Worm (Caenorhabditis elegans) whole organism, L3 larva: ENCODE data around the gene F36G3.3.
A peak's percentile ranks its signal among the peaks of the same experiment; 100 is the strongest.

ENCODE experiments used
- ZK546.5 ChIP-seq: sonication (generic microtip); optimal IDR thresholded peaks from 2 replicates; lab custom pipeline; 2017; ENCODE audit warnings: missing biosample characterization, missing genetic modification characterization
- aly-2 ChIP-seq: fragments of 150-350 bp; optimal IDR thresholded peaks from 2 replicates; lab custom pipeline; 2014; ENCODE audit warnings: missing biosample characterization, missing genetic modification characterization
- ama-1 ChIP-seq: fragments of 150-350 bp; optimal IDR thresholded peaks from 2 replicates; lab custom pipeline; 2018
- ceh-16 ChIP-seq: sonication (generic microtip); optimal IDR thresholded peaks from 2 replicates; lab custom pipeline; 2017; ENCODE audit warnings: missing biosample characterization, missing genetic modification characterization
- ceh-82 ChIP-seq: fragments of 150-350 bp; optimal IDR thresholded peaks from 2 replicates; lab custom pipeline; 2014; ENCODE audit warnings: missing biosample characterization, missing genetic modification characterization
- ceh-9 ChIP-seq: sonication (generic microtip); optimal IDR thresholded peaks from 2 replicates; lab custom pipeline; 2018; ENCODE audit warnings: missing biosample characterization, missing genetic modification characterization
- daf-12 ChIP-seq: fragments of 150-350 bp; optimal IDR thresholded peaks from 2 replicates; lab custom pipeline; 2014; ENCODE audit warnings: missing biosample characterization, missing genetic modification reagents, missing genetic modification characterization
- egl-27 ChIP-seq: sonication (generic microtip); optimal IDR thresholded peaks from 4 replicates; lab custom pipeline; 2017; ENCODE audit warnings: missing biosample characterization, missing genetic modification reagents, missing genetic modification characterization
- egl-5 ChIP-seq: fragments of 150-350 bp; optimal IDR thresholded peaks from 2 replicates; lab custom pipeline; 2017; ENCODE audit warnings: missing biosample characterization, missing genetic modification reagents, missing genetic modification characterization, inconsistent platforms
- elt-2 ChIP-seq: sonication (generic microtip); optimal IDR thresholded peaks from 2 replicates; lab custom pipeline; 2016; ENCODE audit warnings: missing genetic modification reagents, mild to moderate bottlenecking, missing genetic modification characterization, missing compliant biosample characterization
- elt-3 ChIP-seq, 3 experiments: fragments of 150-350 bp in 1 of 3; sonication (generic microtip) in 2 of 3; optimal IDR thresholded peaks; 2 replicates in 2 of 3; 4 replicates in 1 of 3; lab custom pipeline; 2014 to 2017; ENCODE audit warnings: missing biosample characterization in 3 of 3, missing genetic modification characterization in 3 of 3
- eor-1 ChIP-seq, 2 experiments: fragments of 150-350 bp; optimal IDR thresholded peaks; 2 replicates each; lab custom pipeline; 2014 to 2018; ENCODE audit warnings: missing biosample characterization in 2 of 2, missing genetic modification characterization in 2 of 2
- fkh-10 ChIP-seq: sonication (generic microtip); optimal IDR thresholded peaks from 2 replicates; lab custom pipeline; 2017; ENCODE audit warnings: missing biosample characterization, missing genetic modification reagents, missing genetic modification characterization
- fkh-2 ChIP-seq: fragments of 150-350 bp; optimal IDR thresholded peaks from 2 replicates; lab custom pipeline; 2014; ENCODE audit warnings: missing biosample characterization, missing genetic modification reagents, missing genetic modification characterization
- fos-1 ChIP-seq: fragments of 150-350 bp; optimal IDR thresholded peaks from 2 replicates; lab custom pipeline; 2014; ENCODE audit warnings: missing biosample characterization, missing genetic modification characterization
- hmg-11 ChIP-seq: sonication (generic microtip); optimal IDR thresholded peaks from 2 replicates; lab custom pipeline; 2016; ENCODE audit warnings: missing genetic modification characterization, missing compliant biosample characterization
- jun-1 ChIP-seq: fragments of 150-350 bp; optimal IDR thresholded peaks from 2 replicates; lab custom pipeline; 2014; ENCODE audit warnings: missing biosample characterization, missing genetic modification reagents, missing genetic modification characterization
- lin-15B ChIP-seq: fragments of 150-350 bp; optimal IDR thresholded peaks from 2 replicates; lab custom pipeline; 2014; ENCODE audit warnings: missing biosample characterization, missing genetic modification characterization
- lin-39 ChIP-seq: fragments of 150-350 bp; optimal IDR thresholded peaks from 2 replicates; lab custom pipeline; 2018; ENCODE audit warnings: missing biosample characterization, missing genetic modification reagents, missing genetic modification characterization
- lsy-12 ChIP-seq: sonication (generic microtip); optimal IDR thresholded peaks from 2 replicates; lab custom pipeline; 2016; ENCODE audit warnings: mild to moderate bottlenecking, missing genetic modification characterization, missing compliant biosample characterization
- mdl-1 ChIP-seq: fragments of 150-350 bp; optimal IDR thresholded peaks from 2 replicates; lab custom pipeline; 2014; ENCODE audit warnings: missing biosample characterization, missing genetic modification characterization
- mml-1 ChIP-seq: fragments of 150-350 bp; sonication (generic microtip); optimal IDR thresholded peaks from 3 replicates; lab custom pipeline; 2014; ENCODE audit warnings: missing biosample characterization, missing genetic modification characterization
- nfya-1 ChIP-seq: sonication (generic microtip); optimal IDR thresholded peaks from 2 replicates; lab custom pipeline; 2017; ENCODE audit warnings: missing genetic modification characterization, mild to moderate bottlenecking, missing compliant biosample characterization, antibody characterized with exemption, moderate library complexity; ENCODE audit not compliant: insufficient read depth
- nhr-23 ChIP-seq: fragments of 150-350 bp; optimal IDR thresholded peaks from 2 replicates; lab custom pipeline; 2014; ENCODE audit warnings: missing biosample characterization, missing genetic modification reagents, missing genetic modification characterization
- nhr-237 ChIP-seq: fragments of 150-350 bp; optimal IDR thresholded peaks from 2 replicates; lab custom pipeline; 2014; ENCODE audit warnings: missing biosample characterization, missing genetic modification characterization
- nhr-25 ChIP-seq: sonication (generic microtip); optimal IDR thresholded peaks from 2 replicates; lab custom pipeline; 2017; ENCODE audit warnings: missing biosample characterization, missing genetic modification characterization
- nhr-28 ChIP-seq: fragments of 150-350 bp; optimal IDR thresholded peaks from 2 replicates; lab custom pipeline; 2014; ENCODE audit warnings: missing biosample characterization, missing genetic modification characterization
- nhr-67 ChIP-seq: fragments of 150-350 bp; optimal IDR thresholded peaks from 2 replicates; lab custom pipeline; 2014; ENCODE audit warnings: missing biosample characterization, missing genetic modification characterization
- nhr-76 ChIP-seq: fragments of 150-350 bp; sonication (generic microtip); optimal IDR thresholded peaks from 5 replicates; lab custom pipeline; 2014; ENCODE audit warnings: missing biosample characterization, missing genetic modification characterization
- pha-4 ChIP-seq: fragments of 150-350 bp; optimal IDR thresholded peaks from 2 replicates; lab custom pipeline; 2014; ENCODE audit warnings: missing biosample characterization, missing genetic modification reagents, missing genetic modification characterization
- pqm-1 ChIP-seq: fragments of 150-350 bp; optimal IDR thresholded peaks from 2 replicates; lab custom pipeline; 2017; ENCODE audit warnings: missing biosample characterization, missing genetic modification characterization, inconsistent platforms
- skn-1 ChIP-seq: fragments of 150-350 bp; optimal IDR thresholded peaks from 2 replicates; lab custom pipeline; 2014; ENCODE audit warnings: missing biosample characterization, missing genetic modification characterization
- snpc-4 ChIP-seq: fragments of 150-350 bp; optimal IDR thresholded peaks from 2 replicates; lab custom pipeline; 2014; ENCODE audit warnings: missing biosample characterization, missing genetic modification characterization
- tbx-2 ChIP-seq: sonication (generic microtip); optimal IDR thresholded peaks from 2 replicates; lab custom pipeline; 2016; ENCODE audit warnings: mild to moderate bottlenecking, missing genetic modification characterization, missing compliant biosample characterization
- unc-39 ChIP-seq: sonication (generic microtip); optimal IDR thresholded peaks from 4 replicates; lab custom pipeline; 2017; ENCODE audit warnings: missing biosample characterization, missing genetic modification characterization
- unc-62 ChIP-seq: fragments of 150-350 bp; sonication (generic microtip); optimal IDR thresholded peaks from 4 replicates; lab custom pipeline; 2014; ENCODE audit warnings: missing biosample characterization, missing genetic modification reagents, missing genetic modification characterization
- zag-1 ChIP-seq: fragments of 150-350 bp; optimal IDR thresholded peaks from 2 replicates; lab custom pipeline; 2014; ENCODE audit warnings: missing biosample characterization, missing genetic modification characterization
- ztf-11 ChIP-seq: fragments of 150-350 bp; optimal IDR thresholded peaks from 2 replicates; lab custom pipeline; 2014; ENCODE audit warnings: missing biosample characterization, missing genetic modification characterization

The F36G3.3 gene

DNA sequence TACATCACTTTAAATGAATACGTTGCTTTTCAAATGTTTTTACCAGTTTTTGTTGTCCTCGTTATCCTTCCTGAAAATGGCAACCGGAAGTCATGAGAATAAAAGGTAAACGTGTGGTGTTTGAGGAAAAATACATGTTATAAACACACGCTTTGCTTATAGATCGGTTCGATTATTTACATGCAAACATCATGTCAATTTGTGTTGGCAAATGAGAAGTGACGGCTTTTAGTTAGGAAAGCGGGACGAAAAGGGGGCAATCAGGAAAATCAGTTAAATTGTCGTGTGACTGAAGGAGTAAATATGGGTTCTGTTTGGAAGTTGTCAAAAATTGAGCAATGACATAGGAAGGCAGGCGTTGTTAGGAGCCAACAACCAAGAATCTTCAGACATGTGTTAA is 32.6 kb downstream of the F36G3.3 start, which contains the start of gene rrc-1:
rrc-1 (minus strand) TSS at position 74 of the 400 bp plus-strand sequence.
- TF ChIP-seq skn-1 (tag; lab: Kevin White, UChicago), result no peak
- TF ChIP-seq fkh-2 (tag; lab: Kevin White, UChicago), result no peak

DNA sequence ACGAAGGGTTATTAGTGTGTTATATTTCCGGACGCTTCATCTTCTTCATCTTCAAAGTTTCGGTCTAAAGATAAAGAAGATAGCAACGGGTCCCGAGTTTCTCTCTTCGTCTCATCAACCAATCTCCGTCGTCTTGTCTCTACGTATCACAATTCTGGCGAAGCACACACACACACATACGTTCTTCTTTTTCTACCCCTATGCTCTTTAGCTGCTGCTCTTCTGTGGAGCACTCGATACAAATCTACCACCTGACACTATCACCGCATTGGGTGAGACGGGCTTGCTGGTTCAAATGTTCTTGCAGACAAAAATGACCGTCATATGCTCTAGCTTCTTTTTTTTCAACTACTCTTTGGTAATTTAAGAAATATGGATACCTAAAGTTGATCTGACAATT is 33.7 kb downstream of the F36G3.3 start:
- TF ChIP-seq lsy-12 (tag; lab: Kevin White, UChicago), result no peak
- no peak for TF ChIP-seq unc-62 (GFP tag; lab: Kevin White, UChicago)
- no peak for TF ChIP-seq ztf-11 (tag; lab: Kevin White, UChicago)
- no peak for TF ChIP-seq nhr-76
- no peak for TF ChIP-seq snpc-4 (tag; lab: Kevin White, UChicago)
- peak; percentile 32 for TF ChIP-seq nfya-1
- no peak for TF ChIP-seq nhr-67 (tag; lab: Kevin White, UChicago)
- no peak for TF ChIP-seq nhr-23 (tag; lab: Kevin White, UChicago)

DNA sequence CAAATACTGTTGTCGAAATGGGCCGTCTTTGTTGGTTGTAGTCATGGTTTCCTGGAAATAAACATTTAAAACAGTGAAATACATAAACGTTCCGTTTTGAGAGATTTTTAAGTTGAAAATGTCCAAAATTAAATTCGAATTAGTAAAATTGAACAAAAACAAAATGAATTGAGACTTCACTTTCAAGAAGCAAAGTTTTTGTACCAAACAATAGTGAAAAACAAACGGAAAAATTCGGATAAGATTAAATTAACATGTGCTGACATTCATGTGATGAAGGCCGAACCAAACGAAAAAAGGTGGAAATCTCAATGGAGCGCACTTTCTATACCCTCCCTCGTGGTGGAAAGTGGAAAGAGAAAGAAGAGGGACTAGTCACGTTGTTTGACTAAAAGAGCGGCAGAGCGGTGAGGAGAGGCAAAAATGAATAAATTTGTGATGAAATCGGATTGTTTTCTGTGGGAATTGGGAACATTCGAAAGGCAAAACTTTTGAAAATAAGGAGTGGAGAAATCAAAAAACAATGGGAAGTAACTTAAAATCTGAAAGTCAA is 39.4 kb downstream of the F36G3.3 start, which contains the start of gene ipla-2:
ipla-2 (minus strand) TSS at position 51 of the 553 bp plus-strand sequence.
- TF ChIP-seq ama-1 (lab: Kevin White, UChicago), result peak; percentile 45
- no peak for TF ChIP-seq egl-27 (tag; lab: Kevin White, UChicago)
- peak; percentile 23 for TF ChIP-seq mdl-1 (tag; lab: Kevin White, UChicago)
- TF ChIP-seq nfya-1, result peak; percentile 75
- peak; percentile 56 for TF ChIP-seq hmg-11 (tag; lab: Kevin White, UChicago)
- no peak for TF ChIP-seq ceh-16 (tag; lab: Kevin White, UChicago)
- TF ChIP-seq lin-39, result peak; percentile 47
- peak; percentile 74 for TF ChIP-seq fkh-10 (GFP tag; lab: Kevin White, UChicago)
- TF ChIP-seq pqm-1, result peak; percentile 46
- TF ChIP-seq lin-15B (tag; lab: Kevin White, UChicago), result peak; percentile 75
- TF ChIP-seq jun-1 (tag; lab: Kevin White, UChicago), result peak; percentile 39
- peak; percentile 71 for TF ChIP-seq pha-4 (tag; lab: Kevin White, UChicago)
- no peak for TF ChIP-seq mml-1
- peak; percentile 68 for TF ChIP-seq snpc-4 (tag; lab: Kevin White, UChicago)
- TF ChIP-seq nhr-25 (tag; lab: Kevin White, UChicago), result peak; percentile 66
- peak; percentile 41 for TF ChIP-seq elt-2
- no peak for TF ChIP-seq fos-1 (tag; lab: Kevin White, UChicago)
- peak; percentile 51 for TF ChIP-seq skn-1 (tag; lab: Kevin White, UChicago)

DNA sequence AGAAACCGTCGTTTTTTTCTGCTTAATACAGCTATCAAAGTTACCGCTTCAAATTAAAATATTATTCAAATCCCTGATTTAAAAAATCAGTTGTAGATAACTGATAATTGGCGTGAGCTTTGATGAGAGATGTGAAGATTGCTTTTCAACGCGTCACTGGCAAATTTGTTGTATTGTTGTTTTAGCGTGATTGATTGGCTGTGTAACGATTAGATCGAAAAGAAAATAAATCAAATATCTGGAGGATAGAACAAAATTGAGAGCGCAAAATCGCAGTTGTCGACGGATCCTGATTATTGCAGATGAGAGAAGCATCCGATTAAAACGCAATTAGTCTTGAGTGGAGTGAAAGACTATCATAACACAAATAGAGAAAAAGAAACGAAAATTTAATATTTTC is 42.2 kb downstream of the F36G3.3 start:
- no peak for TF ChIP-seq nhr-23 (tag; lab: Kevin White, UChicago)
- TF ChIP-seq nhr-25 (tag; lab: Kevin White, UChicago), result no peak
- TF ChIP-seq nhr-237 (tag; lab: Kevin White, UChicago), result no peak

DNA sequence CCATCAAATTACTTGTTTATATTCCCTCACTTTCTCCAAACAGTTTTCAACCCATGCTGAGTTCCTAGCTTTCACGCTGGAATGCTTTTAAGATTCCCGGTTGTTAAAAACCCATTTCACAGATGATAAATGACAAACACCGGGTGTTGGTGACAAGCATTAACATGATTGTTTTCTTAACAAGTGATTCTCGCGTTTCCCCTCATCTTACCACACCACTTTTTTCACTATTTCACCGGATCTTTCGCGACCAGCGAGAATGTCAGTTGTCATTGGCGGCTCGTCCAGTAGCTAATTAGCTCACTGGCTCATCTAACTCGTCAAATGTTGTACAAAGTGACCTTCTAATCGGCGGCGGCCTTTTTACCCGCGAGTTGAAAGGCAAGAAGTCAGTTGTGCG is 43.5 kb downstream of the F36G3.3 start:
- TF ChIP-seq eor-1 (tag; optimal IDR thresholded peaks at IDR 0.05; lab: Kevin White, UChicago) (no peak), ceh-82 (no peak), snpc-4 (tag; lab: Kevin White, UChicago) (no peak), zag-1 (tag; lab: Kevin White, UChicago) (no peak), nhr-28 (tag; lab: Kevin White, UChicago) (no peak), ceh-16 (tag; lab: Kevin White, UChicago) (no peak), pha-4 (tag; lab: Kevin White, UChicago) (no peak), egl-5 (tag; lab: Kevin White, UChicago) (peak; percentile 85), elt-3 (tag; optimal IDR thresholded peaks at IDR 0.05; lab: Kevin White, UChicago) (no peak), lin-39 (peak; percentile 22), unc-62 (GFP tag; lab: Kevin White, UChicago) (no peak), unc-39 (tag; lab: Kevin White, UChicago) (no peak), nfya-1 (peak; percentile 25), elt-2 (no peak), lin-15B (tag; lab: Kevin White, UChicago) (no peak), aly-2 (tag; lab: Kevin White, UChicago) (no peak), daf-12 (tag; lab: Kevin White, UChicago) (no peak), ceh-9 (no peak), tbx-2 (tag; lab: Kevin White, UChicago) (no peak), ZK546.5 (no peak), nhr-67 (tag; lab: Kevin White, UChicago) (no peak), nhr-76 (no peak), mml-1 (no peak), lsy-12 (tag; lab: Kevin White, UChicago) (no peak)
